Worm (Caenorhabditis elegans) whole organism, mixed stage, embryonic: Measurements from ENCODE around the gene C16D9.8.

Source experiments
- M03D4.4 ChIP-seq: sonication (generic microtip); optimal IDR thresholded peaks from 2 replicates; lab custom pipeline; 2017; ENCODE audit warnings: mild to moderate bottlenecking, missing genetic modification characterization, missing compliant biosample characterization
- bed-3 ChIP-seq: fragments of 200-800 bp; sonication (Bioruptor generic); optimal IDR thresholded peaks from 3 replicates; lab custom pipeline; 2018; ENCODE audit warnings: mild to moderate bottlenecking, missing genetic modification characterization, moderate library complexity, missing compliant biosample characterization
- blmp-1 ChIP-seq: fragments of 150-350 bp; optimal IDR thresholded peaks from 2 replicates; lab custom pipeline; 2014; ENCODE audit warnings: missing biosample characterization, missing genetic modification characterization
- ceh-39 ChIP-seq: fragments of 150-350 bp; optimal IDR thresholded peaks from 2 replicates; lab custom pipeline; 2014; ENCODE audit warnings: missing biosample characterization, missing genetic modification characterization
- ceh-43 ChIP-seq: fragments of 200-800 bp; sonication (Bioruptor generic); optimal IDR thresholded peaks from 2 replicates; lab custom pipeline; 2018; ENCODE audit warnings: mild to moderate bottlenecking, missing genetic modification characterization, moderate library complexity, missing compliant biosample characterization
- ceh-83 ChIP-seq: fragments of 200-800 bp; sonication (Bioruptor generic); optimal IDR thresholded peaks from 2 replicates; lab custom pipeline; 2018; ENCODE audit warnings: mild to moderate bottlenecking, missing genetic modification characterization, missing compliant biosample characterization
- ces-1 ChIP-seq: fragments of 150-350 bp; optimal IDR thresholded peaks from 2 replicates; lab custom pipeline; 2014; ENCODE audit warnings: missing biosample characterization, missing genetic modification reagents, missing genetic modification characterization
- cnd-1 ChIP-seq: fragments of 200-800 bp; sonication (Bioruptor generic); optimal IDR thresholded peaks from 2 replicates; lab custom pipeline; 2018; ENCODE audit warnings: mild to moderate bottlenecking, missing genetic modification characterization, missing compliant biosample characterization
- drap-1 ChIP-seq: fragments of 200-800 bp; sonication (Bioruptor generic); optimal IDR thresholded peaks from 3 replicates; lab custom pipeline; 2018; ENCODE audit warnings: mild to moderate bottlenecking, missing genetic modification characterization, missing compliant biosample characterization
- elt-3 ChIP-seq: fragments of 150-350 bp; optimal IDR thresholded peaks from 2 replicates; lab custom pipeline; 2014; ENCODE audit warnings: missing biosample characterization, missing genetic modification characterization
- flh-1 ChIP-seq: fragments of 200-800 bp; sonication (Bioruptor generic); optimal IDR thresholded peaks from 2 replicates; lab custom pipeline; 2018; ENCODE audit warnings: mild to moderate bottlenecking, missing genetic modification characterization, moderate library complexity, missing compliant biosample characterization
- ham-2 ChIP-seq: fragments of 200-800 bp; sonication (Bioruptor generic); optimal IDR thresholded peaks from 2 replicates; lab custom pipeline; 2018; ENCODE audit warnings: mild to moderate bottlenecking, missing genetic modification characterization, missing compliant biosample characterization
- hlh-1 ChIP-seq: fragments of 150-350 bp; optimal IDR thresholded peaks from 2 replicates; lab custom pipeline; 2014; ENCODE audit warnings: missing biosample characterization, missing genetic modification reagents, missing genetic modification characterization
- lin-32 ChIP-seq: fragments of 200-800 bp; sonication (Bioruptor generic); optimal IDR thresholded peaks from 2 replicates; lab custom pipeline; 2018; ENCODE audit warnings: mild to moderate bottlenecking, missing genetic modification characterization, missing compliant biosample characterization
- lsy-2 ChIP-seq: fragments of 150-350 bp; optimal IDR thresholded peaks from 2 replicates; lab custom pipeline; 2014; ENCODE audit warnings: missing biosample characterization, missing genetic modification characterization
- mab-5 ChIP-seq: fragments of 150-350 bp; optimal IDR thresholded peaks from 2 replicates; lab custom pipeline; 2014; ENCODE audit warnings: missing biosample characterization, missing genetic modification characterization
- mep-1 ChIP-seq: fragments of 150-350 bp; optimal IDR thresholded peaks from 2 replicates; lab custom pipeline; 2017; ENCODE audit warnings: missing biosample characterization, missing genetic modification reagents, missing genetic modification characterization, inconsistent platforms
- mls-2 ChIP-seq: sonication (generic microtip); optimal IDR thresholded peaks from 2 replicates; lab custom pipeline; 2016; ENCODE audit warnings: mild to moderate bottlenecking, missing genetic modification characterization, moderate library complexity, missing compliant biosample characterization
- nhr-12 ChIP-seq: fragments of 150-350 bp; optimal IDR thresholded peaks from 2 replicates; lab custom pipeline; 2014; ENCODE audit warnings: missing biosample characterization, missing genetic modification characterization
- nhr-2 ChIP-seq: fragments of 150-350 bp; optimal IDR thresholded peaks from 2 replicates; lab custom pipeline; 2014; ENCODE audit warnings: missing biosample characterization, missing genetic modification characterization
- nhr-28 ChIP-seq: fragments of 150-350 bp; optimal IDR thresholded peaks from 2 replicates; lab custom pipeline; 2014; ENCODE audit warnings: missing biosample characterization, missing genetic modification characterization
- pha-4 ChIP-seq: fragments of 150-350 bp; optimal IDR thresholded peaks from 2 replicates; lab custom pipeline; 2018; ENCODE audit warnings: missing biosample characterization, missing genetic modification reagents, missing genetic modification characterization
- snpc-4 ChIP-seq: fragments of 150-350 bp; optimal IDR thresholded peaks from 2 replicates; lab custom pipeline; 2014; ENCODE audit warnings: missing biosample characterization, missing genetic modification characterization
- sptf-1 ChIP-seq: sonication (generic microtip); optimal IDR thresholded peaks from 2 replicates; lab custom pipeline; 2017; ENCODE audit warnings: mild to moderate bottlenecking, missing genetic modification characterization, moderate library complexity, missing compliant biosample characterization
- tbx-8 ChIP-seq: fragments of 200-800 bp; sonication (Bioruptor generic); optimal IDR thresholded peaks from 2 replicates; lab custom pipeline; 2018; ENCODE audit warnings: mild to moderate bottlenecking, missing genetic modification characterization, moderate library complexity, missing compliant biosample characterization
- unc-120 ChIP-seq: sonication (generic microtip); optimal IDR thresholded peaks from 2 replicates; lab custom pipeline; 2017; ENCODE audit warnings: missing genetic modification characterization, missing compliant biosample characterization; ENCODE audit not compliant: poor library complexity, severe bottlenecking
- unc-39 ChIP-seq: fragments of 150-350 bp; optimal IDR thresholded peaks from 2 replicates; lab custom pipeline; 2014; ENCODE audit warnings: missing biosample characterization, missing genetic modification characterization
- unc-62 ChIP-seq: fragments of 150-350 bp; optimal IDR thresholded peaks from 2 replicates; lab custom pipeline; 2014; ENCODE audit warnings: missing biosample characterization, missing genetic modification reagents, missing genetic modification characterization
- zip-8 ChIP-seq: fragments of 150-350 bp; optimal IDR thresholded peaks from 2 replicates; lab custom pipeline; 2014; ENCODE audit warnings: missing biosample characterization, missing genetic modification characterization

Gene C16D9.8

ce11 chrV:8243201-8243600, 20.2 kb downstream of the C16D9.8 start:
- TF ChIP-seq nhr-2 (no peak), mab-5 (tag; lab: Kevin White, UChicago) (no peak)

ce11 chrV:8242798-8243197, 20.6 kb downstream of the C16D9.8 start, which contains the start of gene C16D9.4:
TSS of gene C16D9.4 (minus strand) at chrV:8242898.
- TF ChIP-seq unc-39 (tag; lab: Kevin White, UChicago) = no peak
- no peak for TF ChIP-seq drap-1 (GFP tag; lab: Kevin White, UChicago)
- TF ChIP-seq mab-5 (tag; lab: Kevin White, UChicago) = no peak
- no peak for TF ChIP-seq ceh-43
- TF ChIP-seq mep-1 (tag; lab: Kevin White, UChicago) = no peak
- TF ChIP-seq mls-2 (tag; lab: Kevin White, UChicago) = no peak
- TF ChIP-seq ceh-39 (tag; lab: Kevin White, UChicago) = no peak
- TF ChIP-seq M03D4.4 (tag; lab: Kevin White, UChicago) = no peak
- TF ChIP-seq ces-1 = no peak
- TF ChIP-seq hlh-1 = no peak
- TF ChIP-seq nhr-12 (tag; lab: Kevin White, UChicago) = no peak
- TF ChIP-seq sptf-1 (tag; lab: Kevin White, UChicago) = no peak
- no peak for TF ChIP-seq nhr-28 (tag; lab: Kevin White, UChicago)
- TF ChIP-seq tbx-8 = no peak
- TF ChIP-seq zip-8 = no peak
- TF ChIP-seq unc-120 (tag; lab: Kevin White, UChicago) = no peak
- TF ChIP-seq lin-32 = no peak
- TF ChIP-seq pha-4 (tag; lab: Kevin White, UChicago) = no peak
- TF ChIP-seq flh-1 = no peak
- TF ChIP-seq snpc-4 (tag; lab: Kevin White, UChicago) = no peak
- TF ChIP-seq, all 35 proteins: peak for 0

- TF ChIP-seq tbx-8 (no peak), unc-62 (GFP tag; lab: Kevin White, UChicago) (no peak), hlh-1 (no peak), snpc-4 (tag; lab: Kevin White, UChicago) (no peak), M03D4.4 (tag; lab: Kevin White, UChicago) (no peak), mls-2 (tag; lab: Kevin White, UChicago) (no peak), nhr-28 (tag; lab: Kevin White, UChicago) (no peak), unc-120 (tag; lab: Kevin White, UChicago) (no peak), nhr-12 (tag; lab: Kevin White, UChicago) (no peak), drap-1 (GFP tag; lab: Kevin White, UChicago) (no peak)
These were observed 23.4 kb downstream of the C16D9.8 start, which contains the start of gene C16D9.3 for ce11 chrV:8239928-8240327. TSS of gene C16D9.3 (minus strand) at chrV:8240028.

- no peak for TF ChIP-seq nhr-12 (tag; lab: Kevin White, UChicago)
- TF ChIP-seq bed-3 (GFP tag; lab: Kevin White, UChicago) = no peak
- no peak for TF ChIP-seq mep-1 (tag; lab: Kevin White, UChicago)
- TF ChIP-seq lsy-2 (tag; lab: Kevin White, UChicago) = no peak
- TF ChIP-seq lin-32 = no peak
- TF ChIP-seq nhr-2 = no peak
- TF ChIP-seq, all 35 proteins: peak for 0
These were observed 25.1 kb downstream of the C16D9.8 start, which contains the start of gene rol-3 for ce11 chrV:8238290-8238689. TSS of gene rol-3 (minus strand) at chrV:8238409.

ce11 chrV:8235331-8235730, 28.0 kb downstream of the C16D9.8 start:
- no peak for TF ChIP-seq sptf-1 (tag; lab: Kevin White, UChicago)
- TF ChIP-seq ceh-83 (GFP tag; lab: Kevin White, UChicago) = peak; percentile 74
- no peak for TF ChIP-seq bed-3 (GFP tag; lab: Kevin White, UChicago)
- TF ChIP-seq blmp-1 (tag; lab: Kevin White, UChicago) = no peak
- TF ChIP-seq M03D4.4 (tag; lab: Kevin White, UChicago) = peak; percentile 57
- no peak for TF ChIP-seq tbx-8
- no peak for TF ChIP-seq unc-39 (tag; lab: Kevin White, UChicago)
- peak; percentile 46 for TF ChIP-seq cnd-1 (tag; lab: Kevin White, UChicago)
- TF ChIP-seq ceh-43 = no peak
- no peak for TF ChIP-seq unc-62 (GFP tag; lab: Kevin White, UChicago)
- peak; percentile 71 for TF ChIP-seq hlh-1
- peak; percentile 45 for TF ChIP-seq ham-2
- TF ChIP-seq elt-3 (tag; lab: Kevin White, UChicago) = no peak
- no peak for TF ChIP-seq mls-2 (tag; lab: Kevin White, UChicago)
- TF ChIP-seq lin-32 = peak; percentile 18
- TF ChIP-seq drap-1 (GFP tag; lab: Kevin White, UChicago) = peak; percentile 45
- TF ChIP-seq, all 35 proteins: peak for 7
